Worm (Caenorhabditis elegans) whole organism, L2 larva: Measurements from ENCODE around the gene H12I19.115.

ENCODE experiments used
- C34F6.9 ChIP-seq: fragments of 150-350 bp; optimal IDR thresholded peaks from 2 replicates; lab custom pipeline; 2014; ENCODE audit warnings: missing biosample characterization, missing genetic modification characterization
- R02D3.7 ChIP-seq: fragments of 150-350 bp; optimal IDR thresholded peaks from 2 replicates; lab custom pipeline; 2014; ENCODE audit warnings: missing biosample characterization, missing genetic modification characterization
- ZK546.5 ChIP-seq: sonication (generic microtip); optimal IDR thresholded peaks from 2 replicates; lab custom pipeline; 2017; ENCODE audit warnings: missing biosample characterization, missing genetic modification characterization
- aly-2 ChIP-seq: fragments of 150-350 bp; optimal IDR thresholded peaks from 2 replicates; lab custom pipeline; 2014; ENCODE audit warnings: missing biosample characterization, missing genetic modification characterization
- ama-1 ChIP-seq: fragments of 150-350 bp; optimal IDR thresholded peaks from 2 replicates; lab custom pipeline; 2018; ENCODE audit warnings: inconsistent platforms
- blmp-1 ChIP-seq: sonication (generic microtip); optimal IDR thresholded peaks from 2 replicates; lab custom pipeline; 2017; ENCODE audit warnings: missing genetic modification characterization, mild to moderate bottlenecking, missing compliant biosample characterization, antibody characterized with exemption, moderate library complexity; ENCODE audit not compliant: insufficient read depth
- ceh-16 ChIP-seq: fragments of 150-350 bp; optimal IDR thresholded peaks from 2 replicates; lab custom pipeline; 2014; ENCODE audit warnings: missing biosample characterization, missing genetic modification characterization
- ceh-82 ChIP-seq: fragments of 150-350 bp; optimal IDR thresholded peaks from 2 replicates; lab custom pipeline; 2014; ENCODE audit warnings: missing biosample characterization, missing genetic modification characterization
- dmd-4 ChIP-seq: sonication (generic microtip); optimal IDR thresholded peaks from 2 replicates; lab custom pipeline; 2017; ENCODE audit warnings: missing biosample characterization, missing genetic modification characterization
- egl-27 ChIP-seq: sonication (generic microtip); optimal IDR thresholded peaks from 3 replicates; lab custom pipeline; 2017; ENCODE audit warnings: missing biosample characterization, missing genetic modification reagents, missing genetic modification characterization
- elt-3 ChIP-seq: sonication (generic microtip); optimal IDR thresholded peaks from 2 replicates; lab custom pipeline; 2017; ENCODE audit warnings: missing biosample characterization, missing genetic modification characterization
- fos-1 ChIP-seq: fragments of 150-350 bp; optimal IDR thresholded peaks from 2 replicates; lab custom pipeline; 2014; ENCODE audit warnings: missing biosample characterization, missing genetic modification characterization
- gmeb-1 ChIP-seq: fragments of 150-350 bp; optimal IDR thresholded peaks from 2 replicates; lab custom pipeline; 2014; ENCODE audit warnings: missing biosample characterization, missing genetic modification characterization
- lin-11 ChIP-seq: fragments of 150-350 bp; sonication (generic microtip); optimal IDR thresholded peaks from 2 replicates; lab custom pipeline; 2014; ENCODE audit warnings: missing biosample characterization, missing genetic modification characterization, inconsistent platforms, mixed read lengths
- lin-13 ChIP-seq: fragments of 150-350 bp; optimal IDR thresholded peaks from 2 replicates; lab custom pipeline; 2014; ENCODE audit warnings: missing biosample characterization, missing genetic modification reagents, missing genetic modification characterization
- lin-39 ChIP-seq: fragments of 150-350 bp; optimal IDR thresholded peaks from 2 replicates; lab custom pipeline; 2014; ENCODE audit warnings: missing biosample characterization, missing genetic modification reagents, missing genetic modification characterization
- mab-5 ChIP-seq: fragments of 150-350 bp; optimal IDR thresholded peaks from 2 replicates; lab custom pipeline; 2014; ENCODE audit warnings: missing biosample characterization, missing genetic modification characterization
- nhr-10 ChIP-seq: sonication (generic microtip); optimal IDR thresholded peaks from 2 replicates; lab custom pipeline; 2017; ENCODE audit warnings: missing biosample characterization, missing genetic modification characterization
- nhr-11 ChIP-seq: fragments of 150-350 bp; optimal IDR thresholded peaks from 2 replicates; lab custom pipeline; 2014; ENCODE audit warnings: missing biosample characterization, missing genetic modification characterization
- nhr-12 ChIP-seq: fragments of 150-350 bp; optimal IDR thresholded peaks from 2 replicates; lab custom pipeline; 2014; ENCODE audit warnings: missing biosample characterization, missing genetic modification characterization
- nhr-129 ChIP-seq: fragments of 150-350 bp; optimal IDR thresholded peaks from 2 replicates; lab custom pipeline; 2014; ENCODE audit warnings: missing biosample characterization, missing genetic modification characterization
- nhr-21 ChIP-seq: fragments of 150-350 bp; optimal IDR thresholded peaks from 2 replicates; lab custom pipeline; 2014; ENCODE audit warnings: missing biosample characterization, missing genetic modification characterization
- nhr-23 ChIP-seq: fragments of 150-350 bp; optimal IDR thresholded peaks from 2 replicates; lab custom pipeline; 2014; ENCODE audit warnings: missing biosample characterization, missing genetic modification reagents, missing genetic modification characterization
- nhr-25 ChIP-seq: fragments of 150-350 bp; sonication (generic microtip); optimal IDR thresholded peaks from 3 replicates; lab custom pipeline; 2014; ENCODE audit warnings: missing biosample characterization, missing genetic modification characterization
- nhr-77 ChIP-seq: fragments of 150-350 bp; optimal IDR thresholded peaks from 2 replicates; lab custom pipeline; 2014; ENCODE audit warnings: missing biosample characterization, missing genetic modification characterization
- peb-1 ChIP-seq: fragments of 150-350 bp; optimal IDR thresholded peaks from 2 replicates; lab custom pipeline; 2014; ENCODE audit warnings: missing biosample characterization, missing genetic modification characterization
- sem-4 ChIP-seq: fragments of 150-350 bp; optimal IDR thresholded peaks from 2 replicates; lab custom pipeline; 2014; ENCODE audit warnings: missing biosample characterization, missing genetic modification reagents, missing genetic modification characterization
- skn-1 ChIP-seq: sonication (generic microtip); optimal IDR thresholded peaks from 2 replicates; lab custom pipeline; 2017; ENCODE audit warnings: missing biosample characterization, missing genetic modification characterization
- sma-3 ChIP-seq: sonication (generic microtip); optimal IDR thresholded peaks from 2 replicates; lab custom pipeline; 2016; ENCODE audit warnings: missing genetic modification reagents, missing genetic modification characterization, missing compliant biosample characterization
- snpc-4 ChIP-seq: fragments of 150-350 bp; optimal IDR thresholded peaks from 2 replicates; lab custom pipeline; 2014; ENCODE audit warnings: missing biosample characterization, missing genetic modification characterization
- unc-39 ChIP-seq: fragments of 150-350 bp; optimal IDR thresholded peaks from 2 replicates; lab custom pipeline; 2014; ENCODE audit warnings: missing biosample characterization, missing genetic modification characterization
- unc-55 ChIP-seq: fragments of 150-350 bp; sonication (generic microtip); optimal IDR thresholded peaks from 3 replicates; lab custom pipeline; 2014; ENCODE audit warnings: missing biosample characterization, missing genetic modification reagents, missing genetic modification characterization
- unc-62 ChIP-seq: fragments of 150-350 bp; optimal IDR thresholded peaks from 2 replicates; lab custom pipeline; 2014; ENCODE audit warnings: missing biosample characterization, missing genetic modification reagents, missing genetic modification characterization
- ztf-1 ChIP-seq: fragments of 200-800 bp; sonication (Bioruptor generic); conservative IDR thresholded peaks from 2 replicates; pipeline ENCODE4 v1.3.6; 2022; ENCODE audit warnings: missing genetic modification characterization, missing compliant biosample characterization
- ztf-4 ChIP-seq: fragments of 150-350 bp; optimal IDR thresholded peaks from 2 replicates; lab custom pipeline; 2014; ENCODE audit warnings: missing biosample characterization, missing genetic modification characterization

H12I19.115 gene

ce11 chrIV:14172181-14172580 is 44.5 kb upstream of the H12I19.115 start, which contains the start of gene R05A10.4:
Gene R05A10.4 (plus strand): TSS chrIV:14172481.
- no peak for TF ChIP-seq dmd-4 (tag; lab: Kevin White, UChicago)
- TF ChIP-seq R02D3.7 (tag; lab: Kevin White, UChicago), result no peak
- TF ChIP-seq nhr-23 (tag; lab: Kevin White, UChicago), result no peak
- no peak for TF ChIP-seq lin-13 (GFP tag; lab: Kevin White, UChicago)
- no peak for TF ChIP-seq nhr-129 (tag; lab: Kevin White, UChicago)
- no peak for TF ChIP-seq ztf-4 (tag; lab: Kevin White, UChicago)
- TF ChIP-seq blmp-1 (tag; lab: Kevin White, UChicago), result no peak
- no peak for TF ChIP-seq lin-11 (tag; lab: Kevin White, UChicago)
- TF ChIP-seq unc-39 (tag; lab: Kevin White, UChicago), result no peak
- no peak for TF ChIP-seq elt-3 (tag; lab: Kevin White, UChicago)
- TF ChIP-seq ceh-82 (tag; lab: Kevin White, UChicago), result no peak
- TF ChIP-seq ztf-1 (GFP tag; lab: Robert Waterston, UW), result no peak
- no peak for TF ChIP-seq ama-1
- TF ChIP-seq nhr-21, result no peak
- TF ChIP-seq, all 48 proteins: peak for 0

- no peak for TF ChIP-seq nhr-25 (tag; lab: Kevin White, UChicago)
- TF ChIP-seq aly-2 (tag; lab: Kevin White, UChicago), result no peak
- TF ChIP-seq lin-39 (tag; lab: Kevin White, UChicago), result no peak
- TF ChIP-seq egl-27 (tag; lab: Kevin White, UChicago), result no peak
- TF ChIP-seq nhr-23 (tag; lab: Kevin White, UChicago), result no peak
- no peak for TF ChIP-seq nhr-129 (tag; lab: Kevin White, UChicago)
- no peak for TF ChIP-seq ztf-1 (GFP tag; lab: Robert Waterston, UW)
- no peak for TF ChIP-seq peb-1 (tag; lab: Kevin White, UChicago)
- TF ChIP-seq nhr-12 (tag; lab: Kevin White, UChicago), result no peak
- TF ChIP-seq nhr-10 (tag; lab: Kevin White, UChicago), result no peak
- TF ChIP-seq fos-1 (tag; lab: Kevin White, UChicago), result no peak
- TF ChIP-seq C34F6.9 (tag; lab: Kevin White, UChicago), result no peak
- no peak for TF ChIP-seq unc-39 (tag; lab: Kevin White, UChicago)
Observed at ce11 chrIV:14165476-14165875, 37.8 kb upstream of the H12I19.115 start, which contains the start of gene R05A10.6. Gene R05A10.6 (plus strand): TSS chrIV:14165776.

- TF ChIP-seq nhr-129 (tag; lab: Kevin White, UChicago) (no peak), unc-62 (GFP tag; lab: Kevin White, UChicago) (no peak), fos-1 (tag; lab: Kevin White, UChicago) (no peak), C34F6.9 (tag; lab: Kevin White, UChicago) (no peak), lin-39 (tag; lab: Kevin White, UChicago) (no peak), skn-1 (tag; lab: Kevin White, UChicago) (no peak), dmd-4 (tag; lab: Kevin White, UChicago) (no peak), nhr-25 (tag; lab: Kevin White, UChicago) (no peak)
Observed at ce11 chrIV:14164109-14164508, 36.5 kb upstream of the H12I19.115 start.

ce11 chrIV:14162772-14163171 is 35.1 kb upstream of the H12I19.115 start, which contains the start of gene R05A10.7:
Gene R05A10.7 (minus strand): TSS chrIV:14162872.
- TF ChIP-seq ZK546.5, result no peak
- TF ChIP-seq blmp-1 (tag; lab: Kevin White, UChicago), result no peak
- no peak for TF ChIP-seq mab-5 (tag; lab: Kevin White, UChicago)
- no peak for TF ChIP-seq ceh-16 (tag; lab: Kevin White, UChicago)
- no peak for TF ChIP-seq nhr-11 (tag; lab: Kevin White, UChicago)
- no peak for TF ChIP-seq nhr-10 (tag; lab: Kevin White, UChicago)
- TF ChIP-seq ztf-1 (GFP tag; lab: Robert Waterston, UW), result no peak
- TF ChIP-seq sem-4 (tag; lab: Kevin White, UChicago), result no peak
- no peak for TF ChIP-seq nhr-23 (tag; lab: Kevin White, UChicago)
- TF ChIP-seq nhr-25 (tag; lab: Kevin White, UChicago), result no peak
- TF ChIP-seq ceh-82 (tag; lab: Kevin White, UChicago), result no peak
- TF ChIP-seq skn-1 (tag; lab: Kevin White, UChicago), result no peak
- no peak for TF ChIP-seq nhr-77 (tag; lab: Kevin White, UChicago)
- TF ChIP-seq nhr-129 (tag; lab: Kevin White, UChicago), result no peak
- no peak for TF ChIP-seq gmeb-1 (tag; lab: Kevin White, UChicago)
- TF ChIP-seq sma-3, result no peak
- no peak for TF ChIP-seq elt-3 (tag; lab: Kevin White, UChicago)
- no peak for TF ChIP-seq snpc-4 (tag; lab: Kevin White, UChicago)
- TF ChIP-seq unc-55 (GFP tag; lab: Kevin White, UChicago), result no peak
